Fruit fly (Drosophila melanogaster) whole organism, embryonic: Measurements from ENCODE around the gene CG43054.

Source experiments
- Awh ChIP-seq: fragments of 200-800 bp; sonication (Bioruptor generic); IDR thresholded peaks from 2 replicates; pipeline ENCODE4, ENCODE4 v1.3.6; 2022; ENCODE audit warnings: missing biosample characterization, missing genetic modification characterization
- Bgb ChIP-seq: fragments of 200-800 bp; sonication (Bioruptor generic); IDR thresholded peaks from 2 replicates; pipeline ENCODE4 v1.3.6; 2022; ENCODE audit warnings: missing biosample characterization, missing genetic modification characterization; ENCODE audit not compliant: partially characterized antibody
- CG10431 ChIP-seq: fragments of 200-800 bp; sonication (Bioruptor generic); optimal IDR thresholded peaks from 3 replicates; lab custom pipeline; 2018; ENCODE audit warnings: missing biosample characterization, mild to moderate bottlenecking, missing genetic modification characterization
- CG11085 ChIP-seq: fragments of 200-800 bp; sonication (Bioruptor generic); IDR thresholded peaks from 2 replicates; pipeline ENCODE4 v1.3.6; 2022; ENCODE audit warnings: missing biosample characterization, missing genetic modification characterization
- CG11723 ChIP-seq: fragments of 200-800 bp; sonication (Bioruptor generic); optimal IDR thresholded peaks from 2 replicates; lab custom pipeline; 2017; ENCODE audit warnings: missing biosample characterization, mild to moderate bottlenecking, missing genetic modification characterization
- CG12744 ChIP-seq: fragments of 200-800 bp; sonication (Bioruptor generic); optimal IDR thresholded peaks from 2 replicates; lab custom pipeline; 2016; ENCODE audit warnings: missing biosample characterization, missing genetic modification characterization
- CG13287 ChIP-seq: fragments of 200-800 bp; sonication (Bioruptor generic); IDR thresholded peaks from 2 replicates; pipeline ENCODE4 v1.3.6; 2022; ENCODE audit warnings: missing biosample characterization, missing genetic modification characterization; ENCODE audit not compliant: partially characterized antibody
- CG15479 ChIP-seq: fragments of 200-800 bp; sonication (Bioruptor generic); optimal IDR thresholded peaks from 3 replicates; lab custom pipeline; 2019; ENCODE audit warnings: missing biosample characterization, mild to moderate bottlenecking, missing genetic modification characterization, moderate library complexity
- CG18262 ChIP-seq: fragments of 200-800 bp; optimal IDR thresholded peaks from 3 replicates; lab custom pipeline; 2019; ENCODE audit warnings: missing biosample characterization, mild to moderate bottlenecking, missing genetic modification characterization, moderate library complexity
- CG2116 ChIP-seq: fragments of 200-800 bp; sonication (Bioruptor generic); optimal IDR thresholded peaks from 3 replicates; lab custom pipeline; 2018; ENCODE audit warnings: missing biosample characterization, mild to moderate bottlenecking, missing genetic modification characterization
- CG2120 ChIP-seq: fragments of 200-800 bp; sonication (Bioruptor generic); optimal IDR thresholded peaks from 3 replicates; lab custom pipeline; 2016; ENCODE audit warnings: missing biosample characterization, missing genetic modification characterization
- CG3407 ChIP-seq: fragments of 200-800 bp; sonication (Bioruptor generic); optimal IDR thresholded peaks from 2 replicates; lab custom pipeline; 2018; ENCODE audit warnings: missing biosample characterization, mild to moderate bottlenecking, missing genetic modification characterization
- CG3847 ChIP-seq: fragments of 200-800 bp; sonication (Bioruptor generic); IDR thresholded peaks from 2 replicates; pipeline ENCODE4 v1.3.6; 2022; ENCODE audit warnings: missing biosample characterization, missing genetic modification characterization
- CG9797 ChIP-seq: fragments of 200-800 bp; sonication (Bioruptor generic); optimal IDR thresholded peaks from 3 replicates; lab custom pipeline; 2018; ENCODE audit warnings: missing biosample characterization, mild to moderate bottlenecking, missing genetic modification characterization
- CG9932 ChIP-seq: fragments of 200-800 bp; sonication (Bioruptor generic); IDR thresholded peaks from 2 replicates; pipeline ENCODE4 v1.3.6; 2022; ENCODE audit warnings: missing biosample characterization, missing genetic modification characterization
- CTCF ChIP-seq: fragments of 200-800 bp; sonication (Bioruptor generic); optimal IDR thresholded peaks from 2 replicates; lab custom pipeline; 2017; ENCODE audit warnings: missing biosample characterization, mild to moderate bottlenecking, missing genetic modification characterization, moderate library complexity
- Camta ChIP-seq: fragments of 200-800 bp; sonication (Bioruptor generic); optimal IDR thresholded peaks from 2 replicates; lab custom pipeline; 2016; ENCODE audit warnings: missing biosample characterization, missing genetic modification characterization
- CoRest ChIP-seq: fragments of 200-800 bp; sonication (Bioruptor generic); optimal IDR thresholded peaks from 3 replicates; lab custom pipeline; 2018; ENCODE audit warnings: missing biosample characterization, mild to moderate bottlenecking, missing genetic modification characterization, moderate library complexity
- Dfd ChIP-seq, 2 experiments: fragments of >200 bp; optimal IDR thresholded peaks; 2 replicates each; lab custom pipeline; 2017; ENCODE audit warnings: missing biosample characterization in 2 of 2, missing genetic modification characterization in 2 of 2
- E2f1 ChIP-seq: fragments of 200-800 bp; sonication (Bioruptor generic); IDR thresholded peaks from 2 replicates; pipeline ENCODE4 v1.3.6; 2022; ENCODE audit warnings: missing biosample characterization, missing genetic modification characterization
- Ets97D ChIP-seq: fragments of 200-800 bp; sonication (Bioruptor generic); optimal IDR thresholded peaks from 3 replicates; lab custom pipeline; 2016; ENCODE audit warnings: missing biosample characterization, missing genetic modification characterization
- GATAe ChIP-seq: fragments of 200-800 bp; sonication (Bioruptor generic); conservative IDR thresholded peaks from 2 replicates; pipeline ENCODE4 v1.3.6; 2022; ENCODE audit warnings: missing biosample characterization, missing genetic modification characterization
- H15 ChIP-seq: fragments of 200-800 bp; sonication (Bioruptor generic); IDR thresholded peaks from 3 replicates; pipeline ENCODE4 v1.3.6; 2022; ENCODE audit warnings: missing biosample characterization, missing genetic modification characterization
- HLH4C ChIP-seq: fragments of 200-800 bp; sonication (Bioruptor generic); IDR thresholded peaks from 3 replicates; pipeline ENCODE4 v1.3.6; 2022; ENCODE audit warnings: missing biosample characterization, missing genetic modification characterization; ENCODE audit not compliant: partially characterized antibody
- Hsf ChIP-seq: fragments of 200-800 bp; sonication (Bioruptor generic); optimal IDR thresholded peaks from 3 replicates; lab custom pipeline; 2016; ENCODE audit warnings: missing biosample characterization, missing genetic modification characterization
- MESR4 ChIP-seq: fragments of 200-800 bp; sonication (Bioruptor generic); optimal IDR thresholded peaks from 2 replicates; lab custom pipeline; 2018; ENCODE audit warnings: missing biosample characterization, mild to moderate bottlenecking, missing genetic modification characterization, moderate library complexity
- Mad ChIP-seq: fragments of 200-800 bp; sonication (Bioruptor generic); optimal IDR thresholded peaks from 2 replicates; lab custom pipeline; 2016; ENCODE audit warnings: missing biosample characterization, missing genetic modification characterization
- NfI ChIP-seq: fragments of 200-800 bp; sonication (Bioruptor generic); optimal IDR thresholded peaks from 3 replicates; lab custom pipeline; 2018; ENCODE audit warnings: missing biosample characterization, mild to moderate bottlenecking, missing genetic modification characterization, moderate library complexity
- Oli ChIP-seq: fragments of 200-800 bp; sonication (Bioruptor generic); optimal IDR thresholded peaks from 2 replicates; lab custom pipeline; 2018; ENCODE audit warnings: missing biosample characterization, mild to moderate bottlenecking, missing genetic modification characterization, moderate library complexity
- Sry-δ ChIP-seq: fragments of 200-800 bp; sonication (Bioruptor generic); optimal IDR thresholded peaks from 2 replicates; lab custom pipeline; 2016; ENCODE audit warnings: missing biosample characterization, missing genetic modification characterization
- bcd ChIP-seq: fragments of 200-800 bp; sonication (Bioruptor generic); optimal IDR thresholded peaks from 2 replicates; lab custom pipeline; 2017; ENCODE audit warnings: missing biosample characterization, mild to moderate bottlenecking, missing genetic modification characterization
- br ChIP-seq: fragments of >200 bp; optimal IDR thresholded peaks from 2 replicates; lab custom pipeline; 2017
- bsh ChIP-seq, 2 experiments: fragments of 200-800 bp; sonication (Bioruptor generic); optimal IDR thresholded peaks; 2 replicates each; lab custom pipeline; 2017 to 2018; ENCODE audit warnings: mild to moderate bottlenecking in 2 of 2, missing biosample characterization in 2 of 2, missing genetic modification characterization in 2 of 2, moderate library complexity in 1 of 2
- dysf ChIP-seq: fragments of 200-800 bp; sonication (Bioruptor generic); IDR thresholded peaks from 3 replicates; pipeline ENCODE4 v1.3.6; 2022; ENCODE audit warnings: missing biosample characterization, missing genetic modification characterization
- ems ChIP-seq: fragments of 200-800 bp; sonication (Bioruptor generic); optimal IDR thresholded peaks from 3 replicates; lab custom pipeline; 2016; ENCODE audit warnings: missing biosample characterization, missing genetic modification characterization
- ewg ChIP-seq: fragments of 200-800 bp; sonication (Bioruptor generic); optimal IDR thresholded peaks from 3 replicates; lab custom pipeline; 2017; ENCODE audit warnings: mild to moderate bottlenecking, missing biosample characterization, missing genetic modification reagents, missing genetic modification characterization
- eyg ChIP-seq: fragments of 200-800 bp; sonication (Bioruptor generic); optimal IDR thresholded peaks from 3 replicates; lab custom pipeline; 2016; ENCODE audit warnings: missing biosample characterization, missing genetic modification characterization
- fru ChIP-seq: fragments of >200 bp; optimal IDR thresholded peaks from 2 replicates; lab custom pipeline; 2017
- gce ChIP-seq: fragments of 200-800 bp; sonication (Bioruptor generic); IDR thresholded peaks from 3 replicates; pipeline ENCODE4 v1.3.6; 2022; ENCODE audit warnings: missing biosample characterization, missing genetic modification characterization
- gcm ChIP-seq: fragments of 200-800 bp; sonication (Bioruptor generic); optimal IDR thresholded peaks from 2 replicates; lab custom pipeline; 2019; ENCODE audit warnings: missing biosample characterization, mild to moderate bottlenecking, missing genetic modification characterization, moderate library complexity
- gsb-n ChIP-seq: fragments of 200-800 bp; sonication (Bioruptor generic); optimal IDR thresholded peaks from 3 replicates; lab custom pipeline; 2018; ENCODE audit warnings: missing biosample characterization, mild to moderate bottlenecking, missing genetic modification characterization
- inv ChIP-seq: fragments of 200-800 bp; sonication (Bioruptor generic); IDR thresholded peaks from 2 replicates; pipeline ENCODE4 v1.3.6; 2022; ENCODE audit warnings: missing biosample characterization, missing genetic modification characterization; ENCODE audit not compliant: partially characterized antibody
- kah ChIP-seq: fragments of 200-800 bp; sonication (Bioruptor generic); optimal IDR thresholded peaks from 2 replicates; lab custom pipeline; 2018; ENCODE audit warnings: missing biosample characterization, mild to moderate bottlenecking, missing genetic modification characterization
- lola ChIP-seq, 3 experiments: fragments of >200 bp in 2 of 3; fragments of 200-800 bp in 1 of 3; sonication (Bioruptor generic) in 1 of 3; optimal IDR thresholded peaks; 2 replicates each; lab custom pipeline; 2017 to 2019; ENCODE audit warnings: missing biosample characterization in 3 of 3, missing genetic modification characterization in 3 of 3, mild to moderate bottlenecking in 1 of 3, moderate library complexity in 1 of 3
- peb ChIP-seq: fragments of 200-800 bp; sonication (Bioruptor generic); IDR thresholded peaks from 2 replicates; pipeline ENCODE4 v1.3.6; 2022; ENCODE audit warnings: missing biosample characterization, missing genetic modification characterization
- slbo ChIP-seq: fragments of 200-800 bp; sonication (Bioruptor generic); IDR thresholded peaks from 2 replicates; pipeline ENCODE4 v1.3.6; 2022; ENCODE audit warnings: missing biosample characterization, missing genetic modification characterization
- slp2 ChIP-seq: fragments of 200-800 bp; sonication (Bioruptor generic); optimal IDR thresholded peaks from 2 replicates; lab custom pipeline; 2016; ENCODE audit warnings: missing biosample characterization, missing genetic modification characterization
- tio ChIP-seq: fragments of 200-800 bp; sonication (Bioruptor generic); optimal IDR thresholded peaks from 2 replicates; lab custom pipeline; 2017; ENCODE audit warnings: missing biosample characterization, missing genetic modification characterization, inconsistent platforms
- tna ChIP-seq: fragments of 200-800 bp; sonication (Bioruptor generic); IDR thresholded peaks from 2 replicates; pipeline ENCODE4 v1.3.6; 2022; ENCODE audit warnings: missing biosample characterization, missing genetic modification characterization; ENCODE audit not compliant: partially characterized antibody
- twi ChIP-seq: fragments of 200-800 bp; optimal IDR thresholded peaks from 2 replicates; lab custom pipeline; 2019; ENCODE audit warnings: missing biosample characterization, mild to moderate bottlenecking, missing genetic modification characterization, moderate library complexity
- vfl ChIP-seq: fragments of 200-800 bp; sonication (Bioruptor generic); optimal IDR thresholded peaks from 2 replicates; lab custom pipeline; 2016; ENCODE audit warnings: missing biosample characterization, missing genetic modification characterization
- zen2 ChIP-seq: fragments of 200-800 bp; sonication (Bioruptor generic); IDR thresholded peaks from 3 replicates; pipeline ENCODE4 v1.3.6; 2022; ENCODE audit warnings: missing biosample characterization, missing genetic modification characterization; ENCODE audit not compliant: partially characterized antibody
- zfh2 ChIP-seq: fragments of 200-800 bp; sonication (Bioruptor generic); optimal IDR thresholded peaks from 2 replicates; lab custom pipeline; 2016; ENCODE audit warnings: missing biosample characterization, missing genetic modification characterization

Gene CG43054

dm6 chr2L:17603152-17603551 is 24.5 kb upstream of the CG43054 start (continued):
- TF ChIP-seq tna (GFP tag; lab: Robert Waterston, UW) (no peak), E2f1 (no peak), Sry-δ (peak; percentile 62), fru (no peak), CG2116 (peak; percentile 27), gcm (GFP tag; lab: Kevin White, UChicago) (no peak), Dfd (GFP tag; optimal IDR thresholded peaks at IDR 0.05; lab: Kevin White, UChicago) (no peak), CG3407 (GFP tag; lab: Kevin White, UChicago) (no peak), CG18262 (tag; lab: Kevin White, UChicago) (no peak), peb (GFP tag; lab: Robert Waterston, UW) (no peak), gce (GFP tag; lab: Robert Waterston, UW) (no peak), bsh (GFP tag; optimal IDR thresholded peaks at IDR 0.05; lab: Kevin White, UChicago) (no peak), lola (GFP tag; optimal IDR thresholded peaks at IDR 0.05; lab: Kevin White, UChicago) (no peak), kah (GFP tag; lab: Kevin White, UChicago) (no peak), CG10431 (no peak), ewg (no peak), slbo (GFP tag; lab: Robert Waterston, UW) (no peak), CG9932 (GFP tag; lab: Robert Waterston, UW) (no peak), slp2 (no peak), twi (tag; lab: Kevin White, UChicago) (no peak), NfI (GFP tag; lab: Kevin White, UChicago) (no peak), Oli (tag; lab: Kevin White, UChicago) (no peak), Bgb (GFP tag; lab: Robert Waterston, UW) (peak; percentile 60), MESR4 (GFP tag; lab: Kevin White, UChicago) (no peak), GATAe (GFP tag; lab: Robert Waterston, UW) (no peak), HLH4C (GFP tag; lab: Robert Waterston, UW) (no peak), CG11723 (GFP tag; lab: Kevin White, UChicago) (no peak), eyg (GFP tag; lab: Kevin White, UChicago) (no peak), zfh2 (GFP tag; lab: Kevin White, UChicago) (no peak), CTCF (GFP tag; lab: Kevin White, UChicago) (peak; percentile 79), gsb-n (tag; lab: Kevin White, UChicago) (no peak), br (no peak), CG11085 (GFP tag; lab: Robert Waterston, UW) (no peak), Awh (GFP tag; lab: Robert Waterston, UW) (no peak), Camta (GFP tag; lab: Kevin White, UChicago) (no peak), vfl (GFP tag; lab: Kevin White, UChicago) (no peak), CoRest (tag; lab: Kevin White, UChicago) (peak; percentile 1), inv (GFP tag; lab: Robert Waterston, UW) (no peak), CG13287 (GFP tag; lab: Robert Waterston, UW) (peak; percentile 19; the same call in 1 of the 2 replicates), CG9797 (GFP tag; lab: Kevin White, UChicago) (peak; percentile 34), tio (GFP tag; lab: Kevin White, UChicago) (no peak), ems (no peak), CG2120 (GFP tag; lab: Kevin White, UChicago) (no peak), CG15479 (GFP tag; lab: Kevin White, UChicago) (no peak), CG12744 (GFP tag; lab: Kevin White, UChicago) (no peak), Mad (GFP tag; lab: Kevin White, UChicago) (no peak), H15 (no peak), dysf (GFP tag; lab: Robert Waterston, UW) (no peak), Hsf (no peak), Ets97D (GFP tag; lab: Kevin White, UChicago) (peak; percentile 36), bcd (GFP tag; lab: Kevin White, UChicago) (no peak), zen2 (no peak), CG3847 (GFP tag; lab: Robert Waterston, UW) (no peak)
